Worm (Caenorhabditis elegans) whole organism, L4/young adult: ENCODE results near the gene T01H3.2.

ENCODE experiments used
- dao-5 ChIP-seq: sonication (generic microtip); optimal IDR thresholded peaks from 2 replicates; lab custom pipeline; 2016; ENCODE audit warnings: missing genotype, missing genetic modification characterization, moderate library complexity, missing compliant biosample characterization
- him-1 ChIP-seq: sonication (generic microtip); optimal IDR thresholded peaks from 2 replicates; lab custom pipeline; 2016; ENCODE audit warnings: missing genotype, missing genetic modification reagents, missing genetic modification characterization, missing compliant biosample characterization

DNA sequence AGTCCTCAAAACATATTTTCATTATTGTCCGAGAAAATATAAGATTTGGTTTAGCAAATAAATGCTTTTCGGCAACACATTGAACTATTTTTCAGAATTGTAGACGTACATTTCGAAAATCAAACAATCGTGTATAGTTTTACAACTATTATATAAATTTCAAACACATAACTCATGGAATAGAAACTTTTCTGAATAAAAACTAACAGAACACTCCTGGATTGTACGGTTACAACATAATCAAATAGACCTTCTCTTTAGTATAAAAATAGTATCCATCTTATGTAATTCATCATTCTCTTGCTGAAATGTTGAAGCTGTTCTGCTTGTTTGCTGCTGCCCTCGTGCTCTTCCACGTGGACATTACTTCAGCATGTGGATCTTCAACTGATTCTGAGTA is 33.2 kb upstream of the T01H3.2 start, which contains the start of gene ZK675.4:
- TF ChIP-seq dao-5 (no peak), him-1 (tag; lab: Kevin White, UChicago) (no peak)
